Worm (Caenorhabditis elegans) whole organism, young adult: ENCODE data around the gene C04A2.15.

Source experiments
- B0336.3 ChIP-seq: fragments of 200-800 bp; sonication (Bioruptor generic); IDR thresholded peaks from 2 replicates; pipeline ENCODE4 v1.3.6; 2022; ENCODE audit warnings: missing genetic modification characterization, missing compliant biosample characterization
- F23B12.7 ChIP-seq: sonication (generic microtip); optimal IDR thresholded peaks from 2 replicates; lab custom pipeline; 2017; ENCODE audit warnings: missing genetic modification characterization, mild to moderate bottlenecking, missing compliant biosample characterization, antibody characterized with exemption, moderate library complexity; ENCODE audit not compliant: insufficient read depth
- F33H1.4 ChIP-seq: fragments of 200-800 bp; sonication (Bioruptor generic); IDR thresholded peaks from 2 replicates; pipeline ENCODE4 v1.3.6; 2022; ENCODE audit warnings: missing genetic modification reagents, missing genetic modification characterization, missing compliant biosample characterization
- F39B2.1 ChIP-seq: fragments of 200-800 bp; sonication (Bioruptor generic); IDR thresholded peaks from 2 replicates; pipeline ENCODE4 v1.3.6; 2022; ENCODE audit warnings: missing genetic modification reagents, missing genetic modification characterization, missing compliant biosample characterization
- F57C9.4 ChIP-seq: sonication (generic microtip); optimal IDR thresholded peaks from 2 replicates; lab custom pipeline; 2017; ENCODE audit warnings: mild to moderate bottlenecking, missing genetic modification characterization, missing compliant biosample characterization
- T26A5.8 ChIP-seq: sonication (generic microtip); optimal IDR thresholded peaks from 2 replicates; lab custom pipeline; 2016; ENCODE audit warnings: missing genetic modification characterization, missing compliant biosample characterization
- Y53F4B.3 ChIP-seq: fragments of 200-800 bp; sonication (Bioruptor generic); IDR thresholded peaks from 2 replicates; pipeline ENCODE4 v1.3.6; 2022; ENCODE audit warnings: missing genetic modification reagents, missing genetic modification characterization, missing compliant biosample characterization
- Y53G8AR.9 ChIP-seq: fragments of 200-800 bp; sonication (Bioruptor generic); conservative IDR thresholded peaks from 2 replicates; pipeline ENCODE4 v1.3.6; 2022; ENCODE audit warnings: missing genetic modification reagents, missing genetic modification characterization, missing compliant biosample characterization
- ZK185.1 ChIP-seq: sonication (generic microtip); optimal IDR thresholded peaks from 2 replicates; lab custom pipeline; 2016; ENCODE audit warnings: mild to moderate bottlenecking, missing genetic modification characterization, missing compliant biosample characterization; ENCODE audit not compliant: poor library complexity, severe bottlenecking
- ama-1 ChIP-seq, 3 experiments: fragments of 150-350 bp in 1 of 3; sonication (generic microtip) in 2 of 3; optimal IDR thresholded peaks; 2 replicates each; lab custom pipeline; 2014 to 2018; ENCODE audit warnings: missing biosample characterization in 2 of 3, missing genetic modification characterization in 2 of 3, missing genetic modification reagents in 2 of 3
- atf-7 ChIP-seq: sonication (generic microtip); optimal IDR thresholded peaks from 2 replicates; lab custom pipeline; 2017; ENCODE audit warnings: mild to moderate bottlenecking, missing genetic modification characterization, missing compliant biosample characterization
- athp-1 ChIP-seq: sonication (generic microtip); optimal IDR thresholded peaks from 2 replicates; lab custom pipeline; 2017; ENCODE audit warnings: mild to moderate bottlenecking, missing genetic modification characterization, missing compliant biosample characterization
- attf-5 ChIP-seq: fragments of 200-800 bp; sonication (Bioruptor generic); optimal IDR thresholded peaks from 2 replicates; lab custom pipeline; 2018; ENCODE audit warnings: mild to moderate bottlenecking, missing genetic modification characterization, missing compliant biosample characterization
- bed-1 ChIP-seq: fragments of 200-800 bp; sonication (Bioruptor generic); IDR thresholded peaks from 2 replicates; pipeline ENCODE4 v1.3.6; 2022; ENCODE audit warnings: missing genetic modification reagents, missing genetic modification characterization, missing compliant biosample characterization
- bed-2 ChIP-seq: fragments of 200-800 bp; sonication (Bioruptor generic); IDR thresholded peaks from 2 replicates; pipeline ENCODE4 v1.3.6; 2022; ENCODE audit warnings: missing genetic modification reagents, missing genetic modification characterization, missing compliant biosample characterization
- ccch-3 ChIP-seq: fragments of 200-800 bp; sonication (Bioruptor generic); optimal IDR thresholded peaks from 2 replicates; lab custom pipeline; 2018; ENCODE audit warnings: mild to moderate bottlenecking, missing genetic modification characterization, missing compliant biosample characterization
- cebp-2 ChIP-seq: fragments of 200-800 bp; sonication (Bioruptor generic); IDR thresholded peaks from 2 replicates; pipeline ENCODE4 v1.3.6; 2022; ENCODE audit warnings: missing genetic modification characterization, missing compliant biosample characterization
- ceh-27 ChIP-seq: fragments of 200-800 bp; sonication (Bioruptor generic); optimal IDR thresholded peaks from 2 replicates; lab custom pipeline; 2018; ENCODE audit warnings: mild to moderate bottlenecking, missing genetic modification characterization, moderate library complexity, missing compliant biosample characterization
- ceh-91 ChIP-seq: fragments of 200-800 bp; sonication (Bioruptor generic); IDR thresholded peaks from 2 replicates; pipeline ENCODE4 v1.3.6; 2022; ENCODE audit warnings: missing genetic modification reagents, missing genetic modification characterization, missing compliant biosample characterization
- chd-7 ChIP-seq: sonication (generic microtip); optimal IDR thresholded peaks from 2 replicates; lab custom pipeline; 2016; ENCODE audit warnings: mild to moderate bottlenecking, missing genetic modification characterization, moderate library complexity, missing compliant biosample characterization
- dox-1 ChIP-seq: fragments of 200-800 bp; sonication (Bioruptor generic); IDR thresholded peaks from 2 replicates; pipeline ENCODE4 v1.3.6; 2022; ENCODE audit warnings: missing genetic modification reagents, missing genetic modification characterization, missing compliant biosample characterization
- dpff-1 ChIP-seq: sonication (generic microtip); optimal IDR thresholded peaks from 2 replicates; lab custom pipeline; 2017; ENCODE audit warnings: mild to moderate bottlenecking, missing genetic modification characterization, missing compliant biosample characterization
- egl-18 ChIP-seq: fragments of 200-800 bp; sonication (Bioruptor generic); IDR thresholded peaks from 2 replicates; pipeline ENCODE4 v1.3.6; 2022; ENCODE audit warnings: missing genetic modification reagents, missing genetic modification characterization, missing compliant biosample characterization
- gei-17 ChIP-seq: fragments of 200-800 bp; sonication (Bioruptor generic); optimal IDR thresholded peaks from 2 replicates; lab custom pipeline; 2018; ENCODE audit warnings: mild to moderate bottlenecking, missing genetic modification characterization, missing compliant biosample characterization
- hmg-1.2 ChIP-seq: fragments of 200-800 bp; sonication (Bioruptor generic); IDR thresholded peaks from 2 replicates; pipeline ENCODE4 v1.3.6; 2022; ENCODE audit warnings: missing genetic modification reagents, missing genetic modification characterization, missing compliant biosample characterization
- lag-1 ChIP-seq: fragments of 200-800 bp; sonication (Bioruptor generic); IDR thresholded peaks from 2 replicates; pipeline ENCODE4 v1.3.6; 2022; ENCODE audit warnings: missing genetic modification reagents, missing genetic modification characterization, missing compliant biosample characterization
- let-526 ChIP-seq: fragments of 200-800 bp; sonication (Bioruptor generic); IDR thresholded peaks from 2 replicates; pipeline ENCODE4 v1.3.6; 2022; ENCODE audit warnings: missing genetic modification reagents, missing genetic modification characterization, missing compliant biosample characterization
- lin-35 ChIP-seq, 3 experiments: fragments of 150-350 bp in 2 of 3; sonication (generic microtip) in 1 of 3; optimal IDR thresholded peaks; 2 replicates each; lab custom pipeline; 2014 to 2018; ENCODE audit warnings: missing biosample characterization in 3 of 3, missing genetic modification characterization in 3 of 3, missing genetic modification reagents in 3 of 3
- lir-1 ChIP-seq: fragments of 200-800 bp; sonication (Bioruptor generic); conservative IDR thresholded peaks from 2 replicates; pipeline ENCODE4 v1.3.6; 2022; ENCODE audit warnings: missing genetic modification reagents, missing genetic modification characterization, missing compliant biosample characterization
- madf-3 ChIP-seq: fragments of 200-800 bp; sonication (Bioruptor generic); IDR thresholded peaks from 2 replicates; pipeline ENCODE4 v1.3.6; 2022; ENCODE audit warnings: missing genetic modification reagents, missing genetic modification characterization, missing compliant biosample characterization
- madf-6 ChIP-seq: fragments of 200-800 bp; sonication (Bioruptor generic); IDR thresholded peaks from 2 replicates; pipeline ENCODE4 v1.3.6; 2022; ENCODE audit warnings: missing genetic modification reagents, missing genetic modification characterization, missing compliant biosample characterization
- mel-28 ChIP-seq: sonication (generic microtip); optimal IDR thresholded peaks from 2 replicates; lab custom pipeline; 2016; ENCODE audit warnings: borderline replicate concordance, mild to moderate bottlenecking, missing genetic modification characterization, missing compliant biosample characterization
- mxl-1 ChIP-seq: sonication (generic microtip); optimal IDR thresholded peaks from 2 replicates; lab custom pipeline; 2016; ENCODE audit warnings: missing genetic modification characterization, missing compliant biosample characterization
- nfya-1 ChIP-seq: sonication (generic microtip); optimal IDR thresholded peaks from 2 replicates; lab custom pipeline; 2017; ENCODE audit warnings: antibody characterized with exemption, missing compliant biosample characterization, missing genetic modification characterization, borderline replicate concordance; ENCODE audit not compliant: insufficient read depth
- nfyb-1 ChIP-seq: fragments of 200-800 bp; sonication (Bioruptor generic); IDR thresholded peaks from 2 replicates; pipeline ENCODE4 v1.3.6; 2022; ENCODE audit warnings: missing genetic modification reagents, missing genetic modification characterization, missing compliant biosample characterization
- nhr-179 ChIP-seq: sonication (generic microtip); optimal IDR thresholded peaks from 2 replicates; lab custom pipeline; 2016; ENCODE audit warnings: mild to moderate bottlenecking, missing genetic modification characterization, missing compliant biosample characterization
- nhr-27 ChIP-seq: fragments of 200-800 bp; sonication (Bioruptor generic); optimal IDR thresholded peaks from 2 replicates; lab custom pipeline; 2018; ENCODE audit warnings: mild to moderate bottlenecking, missing genetic modification characterization, moderate library complexity, missing compliant biosample characterization
- nhr-80 ChIP-seq: sonication (generic microtip); optimal IDR thresholded peaks from 2 replicates; lab custom pipeline; 2016; ENCODE audit warnings: missing genetic modification characterization, missing compliant biosample characterization
- pbrm-1 ChIP-seq: fragments of 200-800 bp; sonication (Bioruptor generic); IDR thresholded peaks from 2 replicates; pipeline ENCODE4 v1.3.6; 2022; ENCODE audit warnings: missing genetic modification reagents, missing genetic modification characterization, missing compliant biosample characterization
- pha-4 ChIP-seq: fragments of 150-350 bp; sonication (generic microtip); optimal IDR thresholded peaks from 2 replicates; lab custom pipeline; 2014; ENCODE audit warnings: missing biosample characterization, missing genetic modification reagents, missing genetic modification characterization
- sdz-38 ChIP-seq: sonication (generic microtip); optimal IDR thresholded peaks from 2 replicates; lab custom pipeline; 2016; ENCODE audit warnings: missing genotype, missing genetic modification characterization, missing compliant biosample characterization
- sptf-2 ChIP-seq: fragments of 200-800 bp; sonication (Bioruptor generic); optimal IDR thresholded peaks from 2 replicates; lab custom pipeline; 2018; ENCODE audit warnings: mild to moderate bottlenecking, missing genetic modification characterization, missing compliant biosample characterization
- tbx-9 ChIP-seq: sonication (generic microtip); optimal IDR thresholded peaks from 2 replicates; lab custom pipeline; 2016; ENCODE audit warnings: borderline replicate concordance, missing genetic modification characterization, inconsistent platforms, missing compliant biosample characterization
- zfh-2 ChIP-seq: fragments of 200-800 bp; sonication (Bioruptor generic); conservative IDR thresholded peaks from 2 replicates; pipeline ENCODE4 v1.3.6; 2022; ENCODE audit warnings: missing genetic modification reagents, missing genetic modification characterization, missing compliant biosample characterization
- ztf-22 ChIP-seq: fragments of 200-800 bp; sonication (Bioruptor generic); optimal IDR thresholded peaks from 2 replicates; lab custom pipeline; 2018; ENCODE audit warnings: mild to moderate bottlenecking, missing genetic modification characterization, moderate library complexity, missing compliant biosample characterization
- ztf-25 ChIP-seq: fragments of 200-800 bp; sonication (Bioruptor generic); IDR thresholded peaks from 2 replicates; pipeline ENCODE4 v1.3.6; 2022; ENCODE audit warnings: missing genetic modification reagents, missing genetic modification characterization, missing compliant biosample characterization
- ztf-26 ChIP-seq: sonication (generic microtip); optimal IDR thresholded peaks from 2 replicates; lab custom pipeline; 2017; ENCODE audit warnings: missing genetic modification characterization, missing compliant biosample characterization
- ztf-3 ChIP-seq: fragments of 200-800 bp; sonication (Bioruptor generic); optimal IDR thresholded peaks from 2 replicates; lab custom pipeline; 2018; ENCODE audit warnings: mild to moderate bottlenecking, missing genetic modification characterization, missing compliant biosample characterization

Gene C04A2.15

DNA sequence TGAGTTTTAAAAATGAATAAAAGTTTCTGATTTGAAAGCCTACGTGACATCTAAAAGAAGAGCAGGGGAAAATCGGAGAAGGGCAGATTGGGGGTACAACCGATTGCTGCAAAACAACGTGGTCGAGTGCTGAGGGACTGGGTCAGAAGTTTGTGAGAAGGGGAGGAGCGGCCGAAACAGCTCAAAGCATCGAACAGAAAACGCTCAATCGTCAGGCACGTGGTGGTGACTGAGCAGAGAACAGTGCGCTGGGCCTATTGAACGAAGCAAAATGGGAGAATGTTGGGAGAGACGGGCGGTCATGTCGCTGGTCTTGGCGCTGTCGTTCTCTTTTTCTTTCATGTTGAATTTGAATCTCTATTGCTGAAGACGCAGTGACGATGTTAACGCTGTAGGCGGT lies 39.1 kb downstream of the C04A2.15 start (continued):
- TF ChIP-seq F33H1.4 (GFP tag; lab: Robert Waterston, UW) (no peak), madf-6 (GFP tag; lab: Robert Waterston, UW) (0 out of 2 replicates have a peak, but pooled peaks have one; percentile 39), lag-1 (no peak), nhr-27 (tag; lab: Kevin White, UChicago) (no peak), athp-1 (peak; percentile 13), B0336.3 (GFP tag; lab: Robert Waterston, UW) (no peak; the same call in 1 of the 2 replicates), mxl-1 (tag; lab: Kevin White, UChicago) (peak; percentile 1), attf-5 (GFP tag; lab: Kevin White, UChicago) (peak; percentile 55), ama-1 (optimal IDR thresholded peaks at IDR 0.05; lab: Kevin White, UChicago) (peak; percentile 66), ama-1 (GFP tag; optimal IDR thresholded peaks at IDR 0.05; lab: Kevin White, UChicago) (no peak), ztf-25 (GFP tag; lab: Robert Waterston, UW) (no peak), zfh-2 (GFP tag; lab: Robert Waterston, UW) (peak; percentile 91), bed-1 (GFP tag; lab: Robert Waterston, UW) (no peak), ztf-3 (GFP tag; lab: Kevin White, UChicago) (peak; percentile 52), ceh-27 (GFP tag; lab: Kevin White, UChicago) (no peak), F57C9.4 (tag; lab: Kevin White, UChicago) (no peak), lin-35 (GFP tag; optimal IDR thresholded peaks at IDR 0.05; lab: Kevin White, UChicago) (peak in 1 of 3 experiments; percentile 49), mel-28 (tag; lab: Kevin White, UChicago) (no peak), ztf-22 (GFP tag; lab: Kevin White, UChicago) (no peak), let-526 (GFP tag; lab: Robert Waterston, UW) (0 out of 2 replicates have a peak, but pooled peaks have one; percentile 42), sptf-2 (GFP tag; lab: Kevin White, UChicago) (no peak), tbx-9 (tag; lab: Kevin White, UChicago) (no peak), F23B12.7 (tag; lab: Kevin White, UChicago) (no peak), nfya-1 (tag; lab: Kevin White, UChicago) (no peak), pha-4 (tag; lab: Kevin White, UChicago) (no peak), nhr-80 (tag; lab: Kevin White, UChicago) (peak; percentile 44), ztf-26 (tag; lab: Kevin White, UChicago) (peak; percentile 49), T26A5.8 (tag; lab: Kevin White, UChicago) (no peak), gei-17 (GFP tag; lab: Kevin White, UChicago) (no peak), madf-3 (GFP tag; lab: Robert Waterston, UW) (no peak), F39B2.1 (GFP tag; lab: Robert Waterston, UW) (no peak), atf-7 (tag; lab: Kevin White, UChicago) (no peak), nhr-179 (tag; lab: Kevin White, UChicago) (no peak), sdz-38 (tag; lab: Kevin White, UChicago) (no peak), chd-7 (tag; lab: Kevin White, UChicago) (peak; percentile 68), dpff-1 (tag; lab: Kevin White, UChicago) (no peak), lir-1 (no peak), bed-2 (GFP tag; lab: Robert Waterston, UW) (no peak), nfyb-1 (GFP tag; lab: Robert Waterston, UW) (0 out of 2 replicates have a peak, but pooled peaks have one; percentile 60), hmg-1.2 (peak; percentile 42), cebp-2 (no peak), Y53F4B.3 (GFP tag; lab: Robert Waterston, UW) (no peak), ccch-3 (no peak), Y53G8AR.9 (GFP tag; lab: Robert Waterston, UW) (peak; percentile 63; the same call in 1 of the 2 replicates), pbrm-1 (GFP tag; lab: Robert Waterston, UW) (no peak), ceh-91 (no peak), dox-1 (GFP tag; lab: Robert Waterston, UW) (peak; percentile 43; the same call in 1 of the 2 replicates), egl-18 (GFP tag; lab: Robert Waterston, UW) (no peak), ZK185.1 (tag; lab: Kevin White, UChicago) (no peak)
